Fruit fly (Drosophila melanogaster) whole organism, embryonic: ENCODE data around the gene CheB38b.

Experiments used
- B-H1 ChIP-seq: fragments of 200-800 bp; sonication (Bioruptor generic); IDR thresholded peaks from 3 replicates; pipeline ENCODE4 v1.3.6; 2022; ENCODE audit warnings: missing biosample characterization, missing genetic modification characterization
- Bgb ChIP-seq: fragments of 200-800 bp; sonication (Bioruptor generic); IDR thresholded peaks from 2 replicates; pipeline ENCODE4 v1.3.6; 2022; ENCODE audit warnings: missing biosample characterization, missing genetic modification characterization; ENCODE audit not compliant: partially characterized antibody
- CG10431 ChIP-seq: fragments of 200-800 bp; sonication (Bioruptor generic); optimal IDR thresholded peaks from 3 replicates; lab custom pipeline; 2018; ENCODE audit warnings: missing biosample characterization, mild to moderate bottlenecking, missing genetic modification characterization
- CG10979 ChIP-seq: fragments of 200-800 bp; sonication (Bioruptor generic); optimal IDR thresholded peaks from 2 replicates; lab custom pipeline; 2018; ENCODE audit warnings: missing biosample characterization, mild to moderate bottlenecking, missing genetic modification characterization, moderate library complexity
- CG11695 ChIP-seq: fragments of 200-800 bp; sonication (Bioruptor generic); IDR thresholded peaks from 3 replicates; pipeline ENCODE4 v1.3.6; 2022; ENCODE audit warnings: missing biosample characterization, missing genetic modification characterization
- CG12071 ChIP-seq: fragments of 200-800 bp; sonication (Bioruptor generic); optimal IDR thresholded peaks from 3 replicates; lab custom pipeline; 2018; ENCODE audit warnings: missing biosample characterization, mild to moderate bottlenecking, missing genetic modification characterization
- CG12391 ChIP-seq: fragments of 200-800 bp; sonication (Bioruptor generic); optimal IDR thresholded peaks from 3 replicates; lab custom pipeline; 2018; ENCODE audit warnings: missing biosample characterization, mild to moderate bottlenecking, missing genetic modification characterization, moderate library complexity
- CG12659 ChIP-seq: fragments of 200-800 bp; sonication (Bioruptor generic); optimal IDR thresholded peaks from 3 replicates; lab custom pipeline; 2017; ENCODE audit warnings: mild to moderate bottlenecking, missing biosample characterization, missing genetic modification reagents, missing genetic modification characterization
- CG12942 ChIP-seq: fragments of 200-800 bp; sonication (Bioruptor generic); optimal IDR thresholded peaks from 3 replicates; lab custom pipeline; 2016; ENCODE audit warnings: missing biosample characterization, missing genetic modification characterization
- CG14667 ChIP-seq: fragments of 200-800 bp; sonication (Bioruptor generic); IDR thresholded peaks from 2 replicates; pipeline ENCODE4 v1.3.6; 2022; ENCODE audit warnings: missing biosample characterization, missing genetic modification characterization
- CG1529 ChIP-seq: fragments of 200-800 bp; sonication (Bioruptor generic); optimal IDR thresholded peaks from 3 replicates; lab custom pipeline; 2018; ENCODE audit warnings: missing biosample characterization, missing genetic modification characterization
- CG16815 ChIP-seq: fragments of 200-800 bp; sonication (Bioruptor generic); optimal IDR thresholded peaks from 3 replicates; lab custom pipeline; 2017; ENCODE audit warnings: missing biosample characterization, mild to moderate bottlenecking, missing genetic modification characterization
- CG16863 ChIP-seq: fragments of 200-800 bp; sonication (Bioruptor generic); optimal IDR thresholded peaks from 3 replicates; lab custom pipeline; 2016; ENCODE audit warnings: missing biosample characterization, missing genetic modification characterization
- CG17829 ChIP-seq: fragments of 200-800 bp; optimal IDR thresholded peaks from 2 replicates; lab custom pipeline; 2019; ENCODE audit warnings: missing biosample characterization, mild to moderate bottlenecking, missing genetic modification characterization, moderate library complexity
- CG1832 ChIP-seq: fragments of 200-800 bp; sonication (Bioruptor generic); optimal IDR thresholded peaks from 2 replicates; lab custom pipeline; 2017; ENCODE audit warnings: missing biosample characterization, mild to moderate bottlenecking, missing genetic modification characterization, inconsistent platforms
- CG18476 ChIP-seq: fragments of 200-800 bp; sonication (Bioruptor generic); optimal IDR thresholded peaks from 2 replicates; lab custom pipeline; 2016; ENCODE audit warnings: missing biosample characterization, mild to moderate bottlenecking, missing genetic modification characterization
- CG2120 ChIP-seq: fragments of 200-800 bp; sonication (Bioruptor generic); optimal IDR thresholded peaks from 3 replicates; lab custom pipeline; 2016; ENCODE audit warnings: missing biosample characterization, missing genetic modification characterization
- CG30431 ChIP-seq: fragments of 200-800 bp; sonication (Bioruptor generic); optimal IDR thresholded peaks from 2 replicates; lab custom pipeline; 2017; ENCODE audit warnings: missing biosample characterization, missing genetic modification characterization
- CG3407 ChIP-seq: fragments of 200-800 bp; sonication (Bioruptor generic); optimal IDR thresholded peaks from 2 replicates; lab custom pipeline; 2018; ENCODE audit warnings: missing biosample characterization, mild to moderate bottlenecking, missing genetic modification characterization
- CG4360 ChIP-seq: fragments of 200-800 bp; sonication (Bioruptor generic); IDR thresholded peaks from 2 replicates; pipeline ENCODE4 v1.3.6; 2022; ENCODE audit warnings: missing biosample characterization, missing genetic modification characterization
- CG6689 ChIP-seq: fragments of 200-800 bp; sonication (Bioruptor generic); IDR thresholded peaks from 2 replicates; pipeline ENCODE4 v1.3.6; 2022; ENCODE audit warnings: missing biosample characterization, missing genetic modification characterization
- CG9817 ChIP-seq: fragments of 200-800 bp; sonication (Bioruptor generic); optimal IDR thresholded peaks from 2 replicates; lab custom pipeline; 2018; ENCODE audit warnings: missing biosample characterization, mild to moderate bottlenecking, missing genetic modification characterization, moderate library complexity
- Dip2 ChIP-seq: fragments of 200-800 bp; sonication (Bioruptor generic); IDR thresholded peaks from 2 replicates; pipeline ENCODE4 v1.3.6; 2022; ENCODE audit warnings: missing biosample characterization, missing genetic modification characterization
- Doc2 ChIP-seq: fragments of 200-800 bp; sonication (Bioruptor generic); IDR thresholded peaks from 2 replicates; pipeline ENCODE4 v1.3.6; 2022; ENCODE audit warnings: missing biosample characterization, missing genetic modification characterization
- Drgx ChIP-seq: fragments of 200-800 bp; sonication (Bioruptor generic); IDR thresholded peaks from 2 replicates; pipeline ENCODE4 v1.3.6; 2022; ENCODE audit warnings: missing biosample characterization, missing genetic modification characterization
- Eip74EF ChIP-seq, 2 experiments: fragments of 200-800 bp in 1 of 2; fragments of >200 bp in 1 of 2; sonication (Bioruptor generic) in 1 of 2; optimal IDR thresholded peaks; 2 replicates each; lab custom pipeline; 2017 to 2019; ENCODE audit warnings: missing biosample characterization in 2 of 2, missing genetic modification characterization in 2 of 2, mild to moderate bottlenecking in 1 of 2, moderate library complexity in 1 of 2
- Gug ChIP-seq: fragments of 200-800 bp; sonication (Bioruptor generic); IDR thresholded peaks from 4 replicates; pipeline ENCODE4 v1.3.6; 2022; ENCODE audit warnings: missing biosample characterization, missing genetic modification characterization
- Hmr ChIP-seq: fragments of 200-800 bp; sonication (Bioruptor generic); optimal IDR thresholded peaks from 3 replicates; lab custom pipeline; 2017; ENCODE audit warnings: mild to moderate bottlenecking, missing biosample characterization, missing genetic modification reagents, missing genetic modification characterization
- Hsf ChIP-seq: fragments of 200-800 bp; sonication (Bioruptor generic); optimal IDR thresholded peaks from 3 replicates; lab custom pipeline; 2016; ENCODE audit warnings: missing biosample characterization, missing genetic modification characterization
- Optix ChIP-seq: fragments of 200-800 bp; sonication (Bioruptor generic); IDR thresholded peaks from 3 replicates; pipeline ENCODE4 v1.3.6; 2022; ENCODE audit warnings: missing biosample characterization, missing genetic modification characterization
- Rfx ChIP-seq: fragments of 200-800 bp; sonication (Bioruptor generic); IDR thresholded peaks from 2 replicates; pipeline ENCODE4 v1.3.6; 2022; ENCODE audit warnings: missing biosample characterization, missing genetic modification characterization
- Sox100B ChIP-seq: fragments of 200-800 bp; sonication (Bioruptor generic); optimal IDR thresholded peaks from 3 replicates; lab custom pipeline; 2018; ENCODE audit warnings: missing biosample characterization, mild to moderate bottlenecking, missing genetic modification characterization
- Trl ChIP-seq, 3 experiments: fragments of >200 bp in 2 of 3; fragments of 200-800 bp in 1 of 3; sonication (Bioruptor generic) in 1 of 3; optimal IDR thresholded peaks; 2 replicates in 1 of 3; 3 replicates in 2 of 3; lab custom pipeline; 2016 to 2017; ENCODE audit warnings: missing biosample characterization in 1 of 3, missing genetic modification characterization in 1 of 3
- eve ChIP-seq, 2 experiments: fragments of >200 bp; optimal IDR thresholded peaks; 2 replicates each; lab custom pipeline; 2017; ENCODE audit warnings: missing biosample characterization in 2 of 2, missing genetic modification characterization in 2 of 2
- gcm2 ChIP-seq: fragments of 200-800 bp; sonication (Bioruptor generic); optimal IDR thresholded peaks from 2 replicates; lab custom pipeline; 2016; ENCODE audit warnings: missing biosample characterization, missing genetic modification characterization
- lilli ChIP-seq: fragments of 200-800 bp; sonication (Bioruptor generic); optimal IDR thresholded peaks from 3 replicates; lab custom pipeline; 2016; ENCODE audit warnings: missing biosample characterization, missing genetic modification characterization
- nau ChIP-seq: fragments of 200-800 bp; sonication (Bioruptor generic); optimal IDR thresholded peaks from 3 replicates; lab custom pipeline; 2017; ENCODE audit warnings: missing biosample characterization, mild to moderate bottlenecking, missing genetic modification characterization, missing genetic modification reagents
- odd ChIP-seq: fragments of 200-800 bp; sonication (Bioruptor generic); optimal IDR thresholded peaks from 2 replicates; lab custom pipeline; 2017; ENCODE audit warnings: missing biosample characterization, mild to moderate bottlenecking, missing genetic modification characterization
- p53 ChIP-seq: fragments of 200-800 bp; sonication (Bioruptor generic); optimal IDR thresholded peaks from 2 replicates; lab custom pipeline; 2016; ENCODE audit warnings: missing biosample characterization, missing genetic modification characterization
- pan ChIP-seq, 4 experiments: fragments of >200 bp in 3 of 4; fragments of 200-800 bp in 1 of 4; sonication (Bioruptor generic) in 1 of 4; optimal IDR thresholded peaks in 3 of 4; IDR thresholded peaks in 1 of 4; 2 replicates each; pipeline versions ENCODE4 v1.3.6 to Lab custom; 2017 to 2022; ENCODE audit warnings: missing biosample characterization in 2 of 4, missing genetic modification characterization in 2 of 4, mixed read lengths in 1 of 4
- prd ChIP-seq, 3 experiments: fragments of >200 bp in 2 of 3; fragments of 200-800 bp in 1 of 3; sonication (Bioruptor generic) in 1 of 3; optimal IDR thresholded peaks in 2 of 3; IDR thresholded peaks in 1 of 3; 2 replicates in 2 of 3; 3 replicates in 1 of 3; pipeline versions ENCODE4 v1.3.6 to Lab custom; 2017 to 2022; ENCODE audit warnings: missing biosample characterization in 1 of 3, missing genetic modification characterization in 1 of 3
- run ChIP-seq: fragments of 200-800 bp; sonication (Bioruptor generic); optimal IDR thresholded peaks from 3 replicates; lab custom pipeline; 2018; ENCODE audit warnings: missing biosample characterization, mild to moderate bottlenecking, missing genetic modification characterization
- sc ChIP-seq, 3 experiments: fragments of >200 bp in 2 of 3; fragments of 200-800 bp in 1 of 3; sonication (Bioruptor generic) in 1 of 3; optimal IDR thresholded peaks; 2 replicates in 2 of 3; 3 replicates in 1 of 3; lab custom pipeline; 2017; ENCODE audit warnings: mild to moderate bottlenecking in 1 of 3, missing biosample characterization in 1 of 3, missing genetic modification characterization in 1 of 3, missing genetic modification reagents in 1 of 3
- stwl ChIP-seq: fragments of 200-800 bp; sonication (Bioruptor generic); optimal IDR thresholded peaks from 3 replicates; lab custom pipeline; 2018; ENCODE audit warnings: missing biosample characterization, mild to moderate bottlenecking, missing genetic modification characterization, moderate library complexity
- ttk ChIP-seq: fragments of 200-800 bp; sonication (Bioruptor generic); IDR thresholded peaks from 2 replicates; pipeline ENCODE4 v2.1.2; 2022; ENCODE audit warnings: missing biosample characterization, missing genetic modification characterization
- zen2 ChIP-seq: fragments of 200-800 bp; sonication (Bioruptor generic); IDR thresholded peaks from 3 replicates; pipeline ENCODE4 v1.3.6; 2022; ENCODE audit warnings: missing biosample characterization, missing genetic modification characterization; ENCODE audit not compliant: partially characterized antibody
- zfh1 ChIP-seq: fragments of 200-800 bp; sonication (Bioruptor generic); IDR thresholded peaks from 3 replicates; pipeline ENCODE4 v1.3.6; 2022; ENCODE audit warnings: missing biosample characterization, missing genetic modification characterization

The CheB38b gene

DNA sequence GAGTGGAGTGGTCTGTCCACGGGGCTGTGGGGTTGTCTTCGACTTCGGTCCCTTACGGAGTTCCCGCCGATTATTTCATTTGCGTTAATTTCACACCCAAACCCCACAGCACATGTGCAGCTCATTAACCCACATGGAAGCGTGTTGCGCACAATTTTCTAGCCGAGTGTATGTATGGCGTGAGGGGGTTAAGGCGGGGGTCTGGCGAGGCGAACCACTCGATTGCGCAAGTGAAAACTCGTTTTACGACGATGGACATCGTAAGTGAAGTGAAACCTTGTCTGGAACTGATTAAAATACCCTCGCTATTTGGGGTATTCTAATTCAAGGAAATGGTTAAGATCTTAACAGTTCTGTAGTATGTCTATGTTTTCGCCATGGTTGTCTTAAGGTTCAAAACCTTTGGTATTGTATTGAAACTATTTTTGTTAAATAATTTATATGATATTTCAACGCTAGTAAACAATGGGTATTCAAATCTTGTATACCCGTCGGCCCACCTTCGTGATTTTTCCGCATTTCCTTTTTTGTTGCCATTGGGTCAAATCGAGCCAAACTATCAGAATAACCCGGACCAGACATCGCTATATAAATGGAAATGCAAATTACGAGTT, 5.9 kb downstream of the CheB38b start (continued):
- TF ChIP-seq run (tag; lab: Kevin White, UChicago), result no peak
- TF ChIP-seq eve (GFP tag; optimal IDR thresholded peaks at IDR 0.05; lab: Kevin White, UChicago), result peak in 1 of 2 experiments; percentile 68
- TF ChIP-seq prd (optimal IDR thresholded peaks at IDR 0.05; lab: Kevin White, UChicago), result no peak
- peak; percentile 60; the same call in 2 of the 3 replicates for TF ChIP-seq prd (GFP tag; IDR thresholded peaks at IDR 0.05; lab: Robert Waterston, UW)
- TF ChIP-seq Dip2 (GFP tag; lab: Robert Waterston, UW), result no peak
- no peak for TF ChIP-seq zen2 (GFP tag; lab: Robert Waterston, UW)
- no peak for TF ChIP-seq CG3407 (GFP tag; lab: Kevin White, UChicago)
- no peak for TF ChIP-seq gcm2
- peak; percentile 19 for TF ChIP-seq CG1529 (GFP tag; lab: Kevin White, UChicago)
- TF ChIP-seq Rfx, result peak; percentile 51
- TF ChIP-seq CG9817 (tag; lab: Kevin White, UChicago), result peak; percentile 24
- peak; percentile 25 for TF ChIP-seq CG18476 (GFP tag; lab: Kevin White, UChicago)
- TF ChIP-seq CG16815 (GFP tag; lab: Kevin White, UChicago), result no peak
- TF ChIP-seq sc (optimal IDR thresholded peaks at IDR 0.05; lab: Kevin White, UChicago), result no peak
- TF ChIP-seq sc (GFP tag; optimal IDR thresholded peaks at IDR 0.05; lab: Kevin White, UChicago), result peak; percentile 0
- TF ChIP-seq CG6689, result peak; percentile 59
- peak; percentile 87 for TF ChIP-seq Drgx (GFP tag; lab: Robert Waterston, UW)
- TF ChIP-seq Sox100B, result peak; percentile 34
- TF ChIP-seq zfh1 (GFP tag; lab: Robert Waterston, UW), result no peak
- TF ChIP-seq ttk, result peak; percentile 44; the same call in 1 of the 2 replicates
- peak; percentile 21; the same call in 1 of the 3 replicates for TF ChIP-seq B-H1 (GFP tag; lab: Robert Waterston, UW)
- peak; percentile 18 for TF ChIP-seq nau (GFP tag; lab: Kevin White, UChicago)
- TF ChIP-seq Trl (optimal IDR thresholded peaks at IDR 0.05; lab: Kevin White, UChicago), result no peak
- TF ChIP-seq Trl (GFP tag; optimal IDR thresholded peaks at IDR 0.05; lab: Kevin White, UChicago), result no peak
- peak; percentile 42 for TF ChIP-seq Hmr (GFP tag; lab: Kevin White, UChicago)
- no peak for TF ChIP-seq Doc2 (GFP tag; lab: Robert Waterston, UW)
- TF ChIP-seq CG16863 (GFP tag; lab: Kevin White, UChicago), result no peak
- no peak for TF ChIP-seq Bgb (GFP tag; lab: Robert Waterston, UW)
- peak; percentile 4 for TF ChIP-seq CG12942 (GFP tag; lab: Kevin White, UChicago)
- peak; percentile 62; the same call in 1 of the 3 replicates for TF ChIP-seq CG11695
- TF ChIP-seq CG14667 (GFP tag; lab: Robert Waterston, UW), result 0 out of 2 replicates have a peak, but pooled peaks have one; percentile 30
- peak; percentile 42 for TF ChIP-seq CG12659 (GFP tag; lab: Kevin White, UChicago)
- peak; percentile 7 for TF ChIP-seq odd
- no peak for TF ChIP-seq p53 (GFP tag; lab: Kevin White, UChicago)
- TF ChIP-seq CG10979 (tag; lab: Kevin White, UChicago), result peak; percentile 29
- TF ChIP-seq CG12391, result peak; percentile 51
- TF ChIP-seq CG30431 (GFP tag; lab: Kevin White, UChicago), result no peak
- no peak for TF ChIP-seq CG4360
- no peak; the same call in 2 of the 3 replicates for TF ChIP-seq Optix (GFP tag; lab: Robert Waterston, UW)
- peak in 1 of 2 experiments; percentile 84 for TF ChIP-seq Eip74EF (GFP tag; optimal IDR thresholded peaks at IDR 0.05; lab: Kevin White, UChicago)
- TF ChIP-seq CG12071, result peak; percentile 35
- no peak for TF ChIP-seq CG1832 (GFP tag; lab: Kevin White, UChicago)
- peak; percentile 29 for TF ChIP-seq CG17829
- peak; percentile 6 for TF ChIP-seq Hsf
- no peak for TF ChIP-seq stwl (tag; lab: Kevin White, UChicago)
- TF ChIP-seq CG10431 (GFP tag; lab: Kevin White, UChicago), result no peak
- TF ChIP-seq pan (optimal IDR thresholded peaks at IDR 0.05; lab: Kevin White, UChicago), result no peak
- TF ChIP-seq pan (GFP tag; optimal IDR thresholded peaks at IDR 0.05 in 1 of 2, IDR thresholded peaks at IDR 0.05 in 1 of 2), result peak in 1 of 2 experiments; percentile 61
- TF ChIP-seq Gug, result 0 out of 4 replicates have a peak, but pooled peaks have one; percentile 7
- peak; percentile 4 for TF ChIP-seq CG2120 (GFP tag; lab: Kevin White, UChicago)
- TF ChIP-seq lilli (GFP tag; lab: Kevin White, UChicago), result peak; percentile 15
